Worm (Caenorhabditis elegans): ENCODE results near the gene nkat-1.

ce11 chrX:14180151-14180550 is 40.2 kb upstream of the nkat-1 start, which contains the start of gene C37E2.3:
- no peak for TF ChIP-seq dao-5 (tag; optimal IDR thresholded peaks at IDR 0.05)
- TF ChIP-seq him-1 (tag; optimal IDR thresholded peaks at IDR 0.05) = no peak
